Fruit fly (Drosophila melanogaster) whole organism, prepupa: Measurements from ENCODE around the gene CG42266.

Experiments
- CG10669 ChIP-seq: fragments of 200-800 bp; sonication (Bioruptor generic); optimal IDR thresholded peaks from 3 replicates; lab custom pipeline; 2018; ENCODE audit warnings: missing biosample characterization, mild to moderate bottlenecking, missing genetic modification characterization, moderate library complexity
- CG11902 ChIP-seq: fragments of 200-800 bp; sonication (Bioruptor generic); optimal IDR thresholded peaks from 3 replicates; lab custom pipeline; 2016; ENCODE audit warnings: missing biosample characterization, missing genetic modification characterization
- CG15336 ChIP-seq: fragments of 200-800 bp; sonication (Bioruptor generic); IDR thresholded peaks from 2 replicates; pipeline ENCODE4 v1.3.6; 2022; ENCODE audit warnings: missing biosample characterization, missing genetic modification characterization
- CG1621 ChIP-seq: fragments of 200-800 bp; sonication (Bioruptor generic); optimal IDR thresholded peaks from 3 replicates; lab custom pipeline; 2018; ENCODE audit warnings: missing biosample characterization, mild to moderate bottlenecking, missing genetic modification characterization
- CG16779 ChIP-seq: fragments of 200-800 bp; sonication (Bioruptor generic); optimal IDR thresholded peaks from 3 replicates; lab custom pipeline; 2017; ENCODE audit warnings: missing biosample characterization, mild to moderate bottlenecking, missing genetic modification characterization
- CG31627 ChIP-seq: fragments of 200-800 bp; sonication (Bioruptor generic); optimal IDR thresholded peaks from 3 replicates; lab custom pipeline; 2016; ENCODE audit warnings: missing biosample characterization, missing genetic modification characterization
- CG4318 ChIP-seq: fragments of 200-800 bp; sonication (Bioruptor generic); optimal IDR thresholded peaks from 3 replicates; lab custom pipeline; 2017; ENCODE audit warnings: missing biosample characterization, mild to moderate bottlenecking, missing genetic modification characterization
- CG6276 ChIP-seq: fragments of 200-800 bp; sonication (Bioruptor generic); optimal IDR thresholded peaks from 2 replicates; lab custom pipeline; 2017; ENCODE audit warnings: missing biosample characterization, mild to moderate bottlenecking, missing genetic modification characterization
- CG6854 ChIP-seq: fragments of 200-800 bp; sonication (Bioruptor generic); optimal IDR thresholded peaks from 2 replicates; lab custom pipeline; 2017; ENCODE audit warnings: missing biosample characterization, mild to moderate bottlenecking, missing genetic modification characterization
- CG8632 ChIP-seq: fragments of 200-800 bp; sonication (Bioruptor generic); optimal IDR thresholded peaks from 3 replicates; lab custom pipeline; 2016; ENCODE audit warnings: missing biosample characterization, missing genetic modification characterization
- CG9139 ChIP-seq: fragments of 200-800 bp; sonication (Bioruptor generic); optimal IDR thresholded peaks from 3 replicates; lab custom pipeline; 2017; ENCODE audit warnings: missing biosample characterization, mild to moderate bottlenecking, missing genetic modification characterization
- Eip78C ChIP-seq: fragments of 200-800 bp; sonication (Bioruptor generic); peaks from one replicate; lab custom pipeline; 2016; ENCODE audit warnings: missing biosample characterization, missing genetic modification characterization
- Hr39 ChIP-seq: fragments of 200-800 bp; sonication (Bioruptor generic); optimal IDR thresholded peaks from 2 replicates; lab custom pipeline; 2016; ENCODE audit warnings: missing biosample characterization, missing genetic modification characterization
- Hr4 ChIP-seq: fragments of 200-800 bp; sonication (Bioruptor generic); optimal IDR thresholded peaks from 3 replicates; lab custom pipeline; 2016; ENCODE audit warnings: missing biosample characterization, missing genetic modification characterization
- Smox ChIP-seq: fragments of 200-800 bp; sonication (Bioruptor generic); optimal IDR thresholded peaks from 3 replicates; lab custom pipeline; 2016; ENCODE audit warnings: missing biosample characterization, missing genetic modification characterization
- acj6 ChIP-seq: fragments of 200-800 bp; sonication (Bioruptor generic); optimal IDR thresholded peaks from 3 replicates; lab custom pipeline; 2016; ENCODE audit warnings: missing biosample characterization, missing genetic modification characterization
- dsx ChIP-seq: fragments of 200-800 bp; optimal IDR thresholded peaks from 3 replicates; lab custom pipeline; 2019; ENCODE audit warnings: missing biosample characterization, mild to moderate bottlenecking, missing genetic modification characterization, moderate library complexity; ENCODE audit not compliant: poor library complexity, severe bottlenecking
- eg ChIP-seq: fragments of 200-800 bp; sonication (Bioruptor generic); IDR thresholded peaks from 3 replicates; pipeline ENCODE4 v1.3.6; 2022; ENCODE audit warnings: missing biosample characterization, missing genetic modification characterization
- esn ChIP-seq: fragments of 200-800 bp; sonication (Bioruptor generic); optimal IDR thresholded peaks from 2 replicates; lab custom pipeline; 2016; ENCODE audit warnings: missing biosample characterization, mild to moderate bottlenecking, missing genetic modification characterization, moderate library complexity
- fd59A ChIP-seq: fragments of 200-800 bp; sonication (Bioruptor generic); optimal IDR thresholded peaks from 2 replicates; lab custom pipeline; 2017; ENCODE audit warnings: missing biosample characterization, mild to moderate bottlenecking, missing genetic modification characterization, missing genetic modification reagents
- fkh ChIP-seq: fragments of 200-800 bp; sonication (Bioruptor generic); optimal IDR thresholded peaks from 3 replicates; lab custom pipeline; 2017; ENCODE audit warnings: missing biosample characterization, mild to moderate bottlenecking, missing genetic modification characterization, moderate library complexity
- net ChIP-seq: fragments of 200-800 bp; sonication (Bioruptor generic); optimal IDR thresholded peaks from 3 replicates; lab custom pipeline; 2016; ENCODE audit warnings: missing biosample characterization, missing genetic modification characterization
- pdm3 ChIP-seq: fragments of 200-800 bp; sonication (Bioruptor generic); optimal IDR thresholded peaks from 3 replicates; lab custom pipeline; 2016; ENCODE audit warnings: missing biosample characterization, missing genetic modification characterization
- salr ChIP-seq, 2 experiments: fragments of 200-800 bp; sonication (Bioruptor generic); optimal IDR thresholded peaks; 3 replicates each; lab custom pipeline; 2016 to 2018; ENCODE audit warnings: missing biosample characterization in 2 of 2, missing genetic modification characterization in 2 of 2, mild to moderate bottlenecking in 1 of 2
- ss ChIP-seq, 2 experiments: fragments of 200-800 bp; sonication (Bioruptor generic); optimal IDR thresholded peaks; 2 replicates in 1 of 2; 3 replicates in 1 of 2; lab custom pipeline; 2017 to 2018; ENCODE audit warnings: mild to moderate bottlenecking in 2 of 2, missing biosample characterization in 2 of 2, missing genetic modification characterization in 2 of 2, moderate library complexity in 1 of 2
- svp ChIP-seq: fragments of 200-800 bp; sonication (Bioruptor generic); peaks from one replicate; lab custom pipeline; 2016; ENCODE audit warnings: missing biosample characterization, missing genetic modification characterization
- topi ChIP-seq: fragments of 200-800 bp; sonication (Bioruptor generic); optimal IDR thresholded peaks from 3 replicates; lab custom pipeline; 2016; ENCODE audit warnings: missing biosample characterization, missing genetic modification characterization
- vri ChIP-seq: fragments of 200-800 bp; sonication (Bioruptor generic); optimal IDR thresholded peaks from 3 replicates; lab custom pipeline; 2016; ENCODE audit warnings: missing biosample characterization, mild to moderate bottlenecking, missing genetic modification characterization

Gene CG42266

dm6 chr2L:16323544-16323943, 16.6 kb downstream of the CG42266 start:
- TF ChIP-seq net (GFP tag; lab: Kevin White, UChicago) (no peak), eg (0 out of 3 replicates have a peak, but pooled peaks have one; percentile 8), topi (GFP tag; lab: Kevin White, UChicago) (no peak), CG8632 (GFP tag; lab: Kevin White, UChicago) (no peak), acj6 (GFP tag; lab: Kevin White, UChicago) (no peak), CG31627 (GFP tag; lab: Kevin White, UChicago) (no peak), CG1621 (no peak), fd59A (GFP tag; lab: Kevin White, UChicago) (no peak), Hr4 (GFP tag; lab: Kevin White, UChicago) (no peak), CG11902 (GFP tag; lab: Kevin White, UChicago) (no peak), CG6854 (GFP tag; lab: Kevin White, UChicago) (peak; percentile 29)
- TF ChIP-seq, all 60 proteins: peak for 2

dm6 chr2L:16321872-16322631, 18.1 kb downstream of the CG42266 start:
- TF ChIP-seq Eip78C (GFP tag; lab: Kevin White, UChicago) (peak; percentile 55), pdm3 (no peak), CG15336 (GFP tag; lab: Robert Waterston, UW) (no peak), esn (GFP tag; lab: Kevin White, UChicago) (no peak), CG10669 (GFP tag; lab: Kevin White, UChicago) (no peak), topi (GFP tag; lab: Kevin White, UChicago) (no peak), Smox (GFP tag; lab: Kevin White, UChicago) (no peak), CG6276 (no peak), Hr39 (GFP tag; lab: Kevin White, UChicago) (no peak), svp (GFP tag; lab: Kevin White, UChicago) (peak; percentile 0), salr (GFP tag; optimal IDR thresholded peaks at IDR 0.05; lab: Kevin White, UChicago) (no peak), vri (GFP tag; lab: Kevin White, UChicago) (peak; percentile 10), CG6854 (GFP tag; lab: Kevin White, UChicago) (no peak)

DNA sequence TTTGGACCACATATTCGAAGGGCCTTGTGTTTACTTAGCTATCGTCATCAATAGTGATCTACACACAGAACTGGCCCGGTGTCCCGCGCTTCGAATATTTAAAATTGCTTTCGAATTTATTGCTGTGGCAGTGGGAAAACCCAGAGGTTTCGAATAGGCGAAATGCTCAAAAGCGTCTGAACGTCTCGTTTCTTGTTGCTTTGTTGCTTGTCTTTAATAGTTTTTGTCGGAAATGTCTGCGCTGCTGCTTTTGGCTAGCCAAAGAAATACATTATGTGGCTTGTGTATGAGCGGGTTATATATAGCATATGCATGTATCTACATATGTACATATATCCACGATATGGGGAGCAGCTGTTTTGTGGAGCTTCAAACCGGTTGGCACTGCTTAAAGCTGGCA, 19.0 kb downstream of the CG42266 start:
- TF ChIP-seq CG4318 (GFP tag; lab: Kevin White, UChicago) (no peak), dsx (GFP tag; lab: Kevin White, UChicago) (peak; percentile 18)

- TF ChIP-seq ss (GFP tag; optimal IDR thresholded peaks at IDR 0.05; lab: Kevin White, UChicago), result peak in 1 of 2 experiments; percentile 59
- no peak for TF ChIP-seq CG9139 (GFP tag; lab: Kevin White, UChicago)
Observed at dm6 chr2L:16320428-16320827, 19.7 kb downstream of the CG42266 start.

dm6 chr2L:16319743-16320142, 20.4 kb downstream of the CG42266 start:
- TF ChIP-seq dsx (GFP tag; lab: Kevin White, UChicago) (no peak), svp (GFP tag; lab: Kevin White, UChicago) (peak; percentile 75), fkh (GFP tag; lab: Kevin White, UChicago) (peak; percentile 38), vri (GFP tag; lab: Kevin White, UChicago) (peak; percentile 67), CG16779 (tag; lab: Kevin White, UChicago) (peak; percentile 3)
